Fruit fly (Drosophila melanogaster) whole organism, embryonic: ENCODE measurements around the gene eys.

ENCODE experiments used
- BEAF-32 ChIP-seq: fragments of 200-800 bp; sonication (Bioruptor generic); optimal IDR thresholded peaks from 3 replicates; lab custom pipeline; 2017; ENCODE audit warnings: missing biosample characterization, missing genetic modification characterization, mild to moderate bottlenecking, moderate library complexity, missing genetic modification reagents
- CG10147 ChIP-seq: fragments of 200-800 bp; sonication (Bioruptor generic); optimal IDR thresholded peaks from 2 replicates; lab custom pipeline; 2019; ENCODE audit warnings: missing biosample characterization, mild to moderate bottlenecking, missing genetic modification characterization, moderate library complexity
- CG12391 ChIP-seq: fragments of 200-800 bp; sonication (Bioruptor generic); optimal IDR thresholded peaks from 3 replicates; lab custom pipeline; 2018; ENCODE audit warnings: missing biosample characterization, mild to moderate bottlenecking, missing genetic modification characterization, moderate library complexity
- CG15514 ChIP-seq: fragments of 200-800 bp; sonication (Bioruptor generic); optimal IDR thresholded peaks from 3 replicates; lab custom pipeline; 2017; ENCODE audit warnings: missing biosample characterization, missing genetic modification characterization, mild to moderate bottlenecking, moderate library complexity, missing genetic modification reagents
- CG15601 ChIP-seq: fragments of 200-800 bp; sonication (Bioruptor generic); optimal IDR thresholded peaks from 3 replicates; lab custom pipeline; 2019; ENCODE audit warnings: missing biosample characterization, mild to moderate bottlenecking, missing genetic modification characterization, moderate library complexity
- CG17359 ChIP-seq: fragments of 200-800 bp; sonication (Bioruptor generic); optimal IDR thresholded peaks from 3 replicates; lab custom pipeline; 2018; ENCODE audit warnings: missing biosample characterization, mild to moderate bottlenecking, missing genetic modification characterization, moderate library complexity
- CG18262 ChIP-seq: fragments of 200-800 bp; optimal IDR thresholded peaks from 3 replicates; lab custom pipeline; 2019; ENCODE audit warnings: missing biosample characterization, mild to moderate bottlenecking, missing genetic modification characterization, moderate library complexity
- CG3065 ChIP-seq: fragments of 200-800 bp; sonication (Bioruptor generic); optimal IDR thresholded peaks from 2 replicates; lab custom pipeline; 2016; ENCODE audit warnings: missing biosample characterization, missing genetic modification characterization
- CG32532 ChIP-seq: fragments of 200-800 bp; sonication (Bioruptor generic); IDR thresholded peaks from 2 replicates; pipeline ENCODE4 v1.3.6; 2022; ENCODE audit warnings: missing biosample characterization, missing genetic modification characterization
- CG6765 ChIP-seq: fragments of 200-800 bp; sonication (Bioruptor generic); optimal IDR thresholded peaks from 3 replicates; lab custom pipeline; 2017; ENCODE audit warnings: missing biosample characterization, mild to moderate bottlenecking, missing genetic modification characterization
- CG6791 ChIP-seq: fragments of 200-800 bp; sonication (Bioruptor generic); IDR thresholded peaks from 3 replicates; pipeline ENCODE4 v1.3.6; 2022; ENCODE audit warnings: missing biosample characterization, missing genetic modification characterization; ENCODE audit not compliant: partially characterized antibody
- CG9797 ChIP-seq: fragments of 200-800 bp; sonication (Bioruptor generic); optimal IDR thresholded peaks from 3 replicates; lab custom pipeline; 2018; ENCODE audit warnings: missing biosample characterization, mild to moderate bottlenecking, missing genetic modification characterization
- CTCF ChIP-seq: fragments of 200-800 bp; sonication (Bioruptor generic); optimal IDR thresholded peaks from 2 replicates; lab custom pipeline; 2017; ENCODE audit warnings: missing biosample characterization, mild to moderate bottlenecking, missing genetic modification characterization, moderate library complexity
- Dek ChIP-seq: fragments of 200-800 bp; sonication (Bioruptor generic); optimal IDR thresholded peaks from 3 replicates; lab custom pipeline; 2019; ENCODE audit warnings: missing biosample characterization, mild to moderate bottlenecking, missing genetic modification characterization, moderate library complexity
- Dll ChIP-seq: fragments of 200-800 bp; sonication (Bioruptor generic); IDR thresholded peaks from 4 replicates; pipeline ENCODE4 v1.3.6; 2022; ENCODE audit warnings: missing biosample characterization, missing genetic modification characterization; ENCODE audit not compliant: partially characterized antibody
- E2f1 ChIP-seq: fragments of 200-800 bp; sonication (Bioruptor generic); IDR thresholded peaks from 2 replicates; pipeline ENCODE4 v1.3.6; 2022; ENCODE audit warnings: missing biosample characterization, missing genetic modification characterization
- HLHmδ ChIP-seq: fragments of 200-800 bp; sonication (Bioruptor generic); optimal IDR thresholded peaks from 2 replicates; lab custom pipeline; 2018; ENCODE audit warnings: missing biosample characterization, mild to moderate bottlenecking, missing genetic modification characterization, moderate library complexity
- Hey ChIP-seq: fragments of 200-800 bp; sonication (Bioruptor generic); optimal IDR thresholded peaks from 3 replicates; lab custom pipeline; 2018; ENCODE audit warnings: missing biosample characterization, mild to moderate bottlenecking, missing genetic modification characterization
- HmgZ ChIP-seq: fragments of 200-800 bp; sonication (Bioruptor generic); optimal IDR thresholded peaks from 2 replicates; lab custom pipeline; 2018; ENCODE audit warnings: missing biosample characterization, mild to moderate bottlenecking, missing genetic modification characterization
- Hr78 ChIP-seq, 2 experiments: fragments of 200-800 bp in 1 of 2; fragments of >200 bp in 1 of 2; sonication (Bioruptor generic) in 1 of 2; optimal IDR thresholded peaks; 2 replicates each; lab custom pipeline; 2017 to 2019; ENCODE audit warnings: missing biosample characterization in 2 of 2, missing genetic modification characterization in 2 of 2, mild to moderate bottlenecking in 1 of 2, moderate library complexity in 1 of 2
- MBD-R2 ChIP-seq: fragments of 200-800 bp; sonication (Bioruptor generic); IDR thresholded peaks from 2 replicates; pipeline ENCODE4 v1.3.6; 2022; ENCODE audit warnings: missing biosample characterization, missing genetic modification characterization
- MESR4 ChIP-seq: fragments of 200-800 bp; sonication (Bioruptor generic); optimal IDR thresholded peaks from 2 replicates; lab custom pipeline; 2018; ENCODE audit warnings: missing biosample characterization, mild to moderate bottlenecking, missing genetic modification characterization, moderate library complexity
- NC2α ChIP-seq: fragments of 200-800 bp; sonication (Bioruptor generic); optimal IDR thresholded peaks from 2 replicates; lab custom pipeline; 2016; ENCODE audit warnings: missing biosample characterization, missing genetic modification characterization
- Xbp1 ChIP-seq: fragments of 200-800 bp; sonication (Bioruptor generic); optimal IDR thresholded peaks from 3 replicates; lab custom pipeline; 2016; ENCODE audit warnings: missing biosample characterization, mild to moderate bottlenecking, missing genetic modification characterization
- Xrp1 ChIP-seq: fragments of 200-800 bp; sonication (Bioruptor generic); IDR thresholded peaks from 2 replicates; pipeline ENCODE4 v1.3.6; 2022; ENCODE audit warnings: missing biosample characterization, missing genetic modification characterization
- bbx ChIP-seq: fragments of 200-800 bp; sonication (Bioruptor generic); IDR thresholded peaks from 2 replicates; pipeline ENCODE4 v1.3.6; 2022; ENCODE audit warnings: missing biosample characterization, missing genetic modification characterization; ENCODE audit not compliant: partially characterized antibody
- cg ChIP-seq: fragments of 200-800 bp; sonication (Bioruptor generic); optimal IDR thresholded peaks from 3 replicates; lab custom pipeline; 2019; ENCODE audit warnings: missing biosample characterization, mild to moderate bottlenecking, missing genetic modification characterization, moderate library complexity
- dimm ChIP-seq: fragments of 200-800 bp; sonication (Bioruptor generic); IDR thresholded peaks from 2 replicates; pipeline ENCODE4 v1.3.6; 2022; ENCODE audit warnings: missing biosample characterization, missing genetic modification characterization
- disco-r ChIP-seq: fragments of 200-800 bp; sonication (Bioruptor generic); optimal IDR thresholded peaks from 2 replicates; lab custom pipeline; 2016; ENCODE audit warnings: missing biosample characterization, missing genetic modification characterization
- dmrt99B ChIP-seq: fragments of 200-800 bp; sonication (Bioruptor generic); optimal IDR thresholded peaks from 2 replicates; lab custom pipeline; 2018; ENCODE audit warnings: missing biosample characterization, mild to moderate bottlenecking, missing genetic modification characterization, moderate library complexity
- gro ChIP-seq: fragments of 200-800 bp; sonication (Bioruptor generic); optimal IDR thresholded peaks from 2 replicates; lab custom pipeline; 2016; ENCODE audit warnings: missing biosample characterization, missing genetic modification characterization
- ham ChIP-seq: fragments of 200-800 bp; sonication (Bioruptor generic); IDR thresholded peaks from 2 replicates; pipeline ENCODE4 v1.3.6; 2022; ENCODE audit warnings: missing biosample characterization, missing genetic modification characterization
- knrl ChIP-seq: fragments of 200-800 bp; sonication (Bioruptor generic); IDR thresholded peaks from 3 replicates; pipeline ENCODE4 v1.3.6; 2022; ENCODE audit warnings: missing biosample characterization, missing genetic modification characterization; ENCODE audit not compliant: partially characterized antibody
- pan ChIP-seq, 4 experiments: fragments of >200 bp in 3 of 4; fragments of 200-800 bp in 1 of 4; sonication (Bioruptor generic) in 1 of 4; optimal IDR thresholded peaks in 3 of 4; IDR thresholded peaks in 1 of 4; 2 replicates each; pipeline versions ENCODE4 v1.3.6 to Lab custom; 2017 to 2022; ENCODE audit warnings: missing biosample characterization in 2 of 4, missing genetic modification characterization in 2 of 4, mixed read lengths in 1 of 4
- peb ChIP-seq: fragments of 200-800 bp; sonication (Bioruptor generic); IDR thresholded peaks from 2 replicates; pipeline ENCODE4 v1.3.6; 2022; ENCODE audit warnings: missing biosample characterization, missing genetic modification characterization
- pzg ChIP-seq: fragments of 200-800 bp; sonication (Bioruptor generic); optimal IDR thresholded peaks from 3 replicates; lab custom pipeline; 2018; ENCODE audit warnings: missing biosample characterization, mild to moderate bottlenecking, missing genetic modification characterization, moderate library complexity
- row ChIP-seq: fragments of 200-800 bp; sonication (Bioruptor generic); IDR thresholded peaks from 3 replicates; pipeline ENCODE4 v1.3.6; 2022; ENCODE audit warnings: missing biosample characterization, missing genetic modification characterization
- sens ChIP-seq: fragments of 200-800 bp; sonication (Bioruptor generic); peaks from one replicate; lab custom pipeline; 2016; ENCODE audit warnings: missing biosample characterization, missing genetic modification characterization
- seq ChIP-seq: fragments of 200-800 bp; sonication (Bioruptor generic); IDR thresholded peaks from 2 replicates; pipeline ENCODE4 v1.3.6; 2022; ENCODE audit warnings: missing biosample characterization, missing genetic modification characterization
- sisA ChIP-seq: fragments of 200-800 bp; sonication (Bioruptor generic); IDR thresholded peaks from 2 replicates; pipeline ENCODE4 v1.3.6; 2022; ENCODE audit warnings: missing biosample characterization, missing genetic modification characterization
- sqz ChIP-seq: fragments of 200-800 bp; sonication (Bioruptor generic); optimal IDR thresholded peaks from 3 replicates; lab custom pipeline; 2018; ENCODE audit warnings: missing biosample characterization, mild to moderate bottlenecking, missing genetic modification characterization
- stwl ChIP-seq: fragments of 200-800 bp; sonication (Bioruptor generic); optimal IDR thresholded peaks from 3 replicates; lab custom pipeline; 2018; ENCODE audit warnings: missing biosample characterization, mild to moderate bottlenecking, missing genetic modification characterization, moderate library complexity
- tap ChIP-seq: fragments of 200-800 bp; optimal IDR thresholded peaks from 3 replicates; lab custom pipeline; 2019; ENCODE audit warnings: missing biosample characterization, mild to moderate bottlenecking, missing genetic modification characterization, moderate library complexity
- tna ChIP-seq: fragments of 200-800 bp; sonication (Bioruptor generic); IDR thresholded peaks from 2 replicates; pipeline ENCODE4 v1.3.6; 2022; ENCODE audit warnings: missing biosample characterization, missing genetic modification characterization; ENCODE audit not compliant: partially characterized antibody
- tup ChIP-seq: fragments of 200-800 bp; sonication (Bioruptor generic); optimal IDR thresholded peaks from 2 replicates; lab custom pipeline; 2016; ENCODE audit warnings: missing biosample characterization, mild to moderate bottlenecking, missing genetic modification characterization, moderate library complexity
- unpg ChIP-seq: fragments of 200-800 bp; sonication (Bioruptor generic); optimal IDR thresholded peaks from 3 replicates; lab custom pipeline; 2018; ENCODE audit warnings: missing biosample characterization, mild to moderate bottlenecking, missing genetic modification characterization, moderate library complexity
- wor ChIP-seq: fragments of 200-800 bp; sonication (Bioruptor generic); IDR thresholded peaks from 2 replicates; pipeline ENCODE4 v1.3.6; 2022; ENCODE audit warnings: missing biosample characterization, missing genetic modification characterization

eys gene

dm6 chr2L:2365077-2365651, 53.7 kb downstream of the eys start, which contains the start of the genes Rab5 and Axud1 (continued):
- TF ChIP-seq bbx (GFP tag; lab: Robert Waterston, UW) (0 out of 2 replicates have a peak, but pooled peaks have one; percentile 23), NC2α (GFP tag; lab: Kevin White, UChicago) (no peak), cg (GFP tag; lab: Kevin White, UChicago) (peak; percentile 90), CG12391 (tag; lab: Kevin White, UChicago) (peak; percentile 18), sqz (GFP tag; lab: Kevin White, UChicago) (peak; percentile 4), Xrp1 (GFP tag; lab: Robert Waterston, UW) (peak; percentile 21; the same call in 1 of the 2 replicates), knrl (GFP tag; lab: Robert Waterston, UW) (peak; percentile 60; the same call in 1 of the 3 replicates), CG32532 (GFP tag; lab: Robert Waterston, UW) (peak; percentile 29; the same call in 1 of the 2 replicates), wor (no peak), tup (GFP tag; lab: Kevin White, UChicago) (no peak), unpg (GFP tag; lab: Kevin White, UChicago) (peak; percentile 2), Xbp1 (GFP tag; lab: Kevin White, UChicago) (peak; percentile 4), ham (GFP tag; lab: Robert Waterston, UW) (no peak), disco-r (GFP tag; lab: Kevin White, UChicago) (no peak), peb (GFP tag; lab: Robert Waterston, UW) (no peak), stwl (tag; lab: Kevin White, UChicago) (peak; percentile 17), Dek (peak; percentile 7), CG9797 (GFP tag; lab: Kevin White, UChicago) (peak; percentile 92), pan (optimal IDR thresholded peaks at IDR 0.05; lab: Kevin White, UChicago) (no peak), pan (GFP tag; optimal IDR thresholded peaks at IDR 0.05 in 1 of 2, IDR thresholded peaks at IDR 0.05 in 1 of 2) (peak in 1 of 2 experiments; percentile 36), MESR4 (peak; percentile 71), Dll (GFP tag; lab: Robert Waterston, UW) (no peak), CG15601 (tag; lab: Kevin White, UChicago) (peak; percentile 41), HLHmδ (GFP tag; lab: Kevin White, UChicago) (no peak), BEAF-32 (GFP tag; lab: Kevin White, UChicago) (peak; percentile 79), CG15514 (GFP tag; lab: Kevin White, UChicago) (peak; percentile 91), pzg (GFP tag; lab: Kevin White, UChicago) (peak; percentile 82), row (GFP tag; lab: Robert Waterston, UW) (peak; percentile 25; the same call in 2 of the 3 replicates), E2f1 (GFP tag; lab: Robert Waterston, UW) (peak; percentile 21; the same call in 1 of the 2 replicates), MBD-R2 (GFP tag; lab: Robert Waterston, UW) (peak; percentile 54; the same call in 1 of the 2 replicates)
- TF ChIP-seq, all 482 proteins: peak for 99

dm6 chr2L:2365655-2366214, 54.3 kb downstream of the eys start:
- no peak for TF ChIP-seq tap (tag; lab: Kevin White, UChicago)
- no peak for TF ChIP-seq dimm (GFP tag; lab: Robert Waterston, UW)
- peak; percentile 80 for TF ChIP-seq sens
- no peak for TF ChIP-seq Hr78 (GFP tag; optimal IDR thresholded peaks at IDR 0.05; lab: Kevin White, UChicago)
- TF ChIP-seq CG10147 = no peak
- peak; percentile 24; the same call in 1 of the 2 replicates for TF ChIP-seq sisA (GFP tag; lab: Robert Waterston, UW)
- no peak for TF ChIP-seq gro (GFP tag; lab: Kevin White, UChicago)
- TF ChIP-seq dmrt99B (tag; lab: Kevin White, UChicago) = no peak
- TF ChIP-seq CTCF (GFP tag; lab: Kevin White, UChicago) = no peak
- no peak for TF ChIP-seq tna (GFP tag; lab: Robert Waterston, UW)
- TF ChIP-seq CG6765 (GFP tag; lab: Kevin White, UChicago) = no peak
- TF ChIP-seq seq (GFP tag; lab: Robert Waterston, UW) = 0 out of 2 replicates have a peak, but pooled peaks have one; percentile 19
- no peak for TF ChIP-seq Hey
- TF ChIP-seq CG3065 (GFP tag; lab: Kevin White, UChicago) = no peak
- peak; percentile 6 for TF ChIP-seq CG17359 (tag; lab: Kevin White, UChicago)
- no peak for TF ChIP-seq CG6791 (GFP tag; lab: Robert Waterston, UW)
- no peak for TF ChIP-seq HmgZ (tag; lab: Kevin White, UChicago)
- peak; percentile 11 for TF ChIP-seq CG18262
